Worm (Caenorhabditis elegans): ENCODE data around the gene hmit-1.3.

The hmit-1.3 gene

ce11 chrIII:3502215-3502838 is 17.1 kb downstream of the hmit-1.3 start, which contains the start of gene M01F1.8:
Gene M01F1.8 (minus strand): TSS chrIII:3502549.
- no peak for TF ChIP-seq dpl-1 (GFP tag; optimal IDR thresholded peaks at IDR 0.05)
- TF ChIP-seq Y105C5A.15 (GFP tag; IDR thresholded peaks at IDR 0.05) = 0 out of 2 replicates have a peak, but pooled peaks have one; percentile 28
- no peak for TF ChIP-seq hlh-11 (tag; optimal IDR thresholded peaks at IDR 0.05)
- TF ChIP-seq unc-62 (GFP tag; optimal IDR thresholded peaks at IDR 0.05 in 1 of 2) = peak in 1 of 2 experiments; percentile 77
- no peak for TF ChIP-seq unc-62 (tag; optimal IDR thresholded peaks at IDR 0.05)
- TF ChIP-seq mes-2 (tag; optimal IDR thresholded peaks at IDR 0.05; ENCODE audit: poor library complexity, severe bottlenecking) = no peak
- no peak for TF ChIP-seq nhr-102 (tag; optimal IDR thresholded peaks at IDR 0.05)
- TF ChIP-seq daf-19 (GFP tag; conservative IDR thresholded peaks at IDR 0.05) = 0 out of 2 replicates have a peak, but pooled peaks have one; percentile 23
- no peak for TF ChIP-seq F26F4.8 (GFP tag; conservative IDR thresholded peaks at IDR 0.05)
- no peak for TF ChIP-seq hmg-1.1 (GFP tag; IDR thresholded peaks at IDR 0.05)
- TF ChIP-seq ces-1 (GFP tag; optimal IDR thresholded peaks at IDR 0.05) = no peak
- TF ChIP-seq lin-29 (GFP tag; IDR thresholded peaks at IDR 0.05) = no peak
- peak; percentile 54 for TF ChIP-seq F10B5.3 (tag; optimal IDR thresholded peaks at IDR 0.05)
- peak; percentile 46 for TF ChIP-seq F49E8.2 (tag; optimal IDR thresholded peaks at IDR 0.05; ENCODE audit: borderline replicate concordance)
- TF ChIP-seq lin-38 (GFP tag; IDR thresholded peaks at IDR 0.05) = peak; percentile 61
- TF ChIP-seq ZK337.2 (GFP tag; IDR thresholded peaks at IDR 0.05) = no peak
- no peak for TF ChIP-seq dmd-9 (GFP tag; IDR thresholded peaks at IDR 0.05)
- TF ChIP-seq snpc-1.2 (GFP tag; IDR thresholded peaks at IDR 0.05) = peak; percentile 29; the same call in 1 of the 2 replicates
- TF ChIP-seq mep-1 (tag; optimal IDR thresholded peaks at IDR 0.05) = no peak
- TF ChIP-seq attf-4 (tag; optimal IDR thresholded peaks at IDR 0.05) = no peak
- TF ChIP-seq zfp-2 (tag; optimal IDR thresholded peaks at IDR 0.05) = no peak
- TF ChIP-seq ctbp-1 (GFP tag; IDR thresholded peaks at IDR 0.05) = no peak
- TF ChIP-seq pqm-1 (tag; optimal IDR thresholded peaks at IDR 0.05) = no peak
- no peak for TF ChIP-seq nhr-41 (GFP tag; IDR thresholded peaks at IDR 0.05)
- TF ChIP-seq nhr-10 (tag; optimal IDR thresholded peaks at IDR 0.05) = no peak
- no peak for TF ChIP-seq tra-1 (GFP tag; IDR thresholded peaks at IDR 0.05)
- TF ChIP-seq php-3 (GFP tag; IDR thresholded peaks at IDR 0.05) = no peak
- peak in 1 of 2 experiments; percentile 11 for TF ChIP-seq daf-16 (GFP tag; optimal IDR thresholded peaks at IDR 0.05)
- TF ChIP-seq daf-16 (tag; optimal IDR thresholded peaks at IDR 0.05) = peak; percentile 3

- TF ChIP-seq unc-130 (GFP tag; optimal IDR thresholded peaks at IDR 0.05) (peak; percentile 61), cey-2 (tag; optimal IDR thresholded peaks at IDR 0.05; ENCODE audit: borderline replicate concordance, insufficient read depth) (no peak), mes-2 (tag; optimal IDR thresholded peaks at IDR 0.05; ENCODE audit: poor library complexity, severe bottlenecking) (peak; percentile 89), lin-38 (GFP tag; IDR thresholded peaks at IDR 0.05) (peak; percentile 71), zfp-3 (GFP tag; conservative IDR thresholded peaks at IDR 0.05) (no peak), egl-27 (tag; optimal IDR thresholded peaks at IDR 0.05) (no peak), nhr-6 (tag; optimal IDR thresholded peaks at IDR 0.05) (no peak), rbr-2 (tag; optimal IDR thresholded peaks at IDR 0.05) (peak; percentile 23), spr-3 (GFP tag; optimal IDR thresholded peaks at IDR 0.05) (no peak), snpc-4 (tag; optimal IDR thresholded peaks at IDR 0.05) (no peak), pqm-1 (tag; optimal IDR thresholded peaks at IDR 0.05) (no peak), ctbp-1 (GFP tag; IDR thresholded peaks at IDR 0.05) (no peak), gei-8 (GFP tag; optimal IDR thresholded peaks at IDR 0.05) (no peak), zag-1 (tag; optimal IDR thresholded peaks at IDR 0.05) (no peak), lin-39 (tag; optimal IDR thresholded peaks at IDR 0.05) (no peak), hif-1 (tag; optimal IDR thresholded peaks at IDR 0.05) (peak in 1 of 2 experiments; percentile 71), Y75B8A.6 (GFP tag; IDR thresholded peaks at IDR 0.05) (no peak), dmd-9 (GFP tag; IDR thresholded peaks at IDR 0.05) (0 out of 2 replicates have a peak, but pooled peaks have one; percentile 45), daf-16 (GFP tag; optimal IDR thresholded peaks at IDR 0.05) (no peak), daf-16 (tag; optimal IDR thresholded peaks at IDR 0.05) (no peak), F26F4.8 (GFP tag; conservative IDR thresholded peaks at IDR 0.05) (no peak), ceh-20 (GFP tag; IDR thresholded peaks at IDR 0.05) (peak; percentile 78), unc-39 (tag; optimal IDR thresholded peaks at IDR 0.05) (no peak), nhr-25 (tag; optimal IDR thresholded peaks at IDR 0.05; ENCODE audit: borderline replicate concordance, insufficient read depth) (no peak), tra-1 (GFP tag; IDR thresholded peaks at IDR 0.05) (no peak), mdt-29 (GFP tag; IDR thresholded peaks at IDR 0.05) (no peak), lin-13 (GFP tag; optimal IDR thresholded peaks at IDR 0.05) (no peak), egl-43 (GFP tag; IDR thresholded peaks at IDR 0.05) (0 out of 2 replicates have a peak, but pooled peaks have one; percentile 32)
These were observed 19.6 kb downstream of the hmit-1.3 start for ce11 chrIII:3499850-3500249.

All from whole organism, L4 larva.